Fruit fly (Drosophila melanogaster) whole organism, pupa: ENCODE results near the gene CG15145.

Experiments used
- CG10348 ChIP-seq: fragments of 200-800 bp; sonication (Bioruptor generic); IDR thresholded peaks from 2 replicates; pipeline ENCODE4 v1.3.6; 2022; ENCODE audit warnings: missing biosample characterization, missing genetic modification characterization
- CG12605 ChIP-seq: fragments of 200-800 bp; sonication (Bioruptor generic); IDR thresholded peaks from 2 replicates; pipeline ENCODE4 v1.3.6; 2022; ENCODE audit warnings: missing biosample characterization, missing genetic modification characterization
- CG13204 ChIP-seq: fragments of 200-800 bp; sonication (Bioruptor generic); optimal IDR thresholded peaks from 2 replicates; lab custom pipeline; 2018; ENCODE audit warnings: missing biosample characterization, mild to moderate bottlenecking, missing genetic modification characterization, moderate library complexity
- CG34367 ChIP-seq: fragments of 200-800 bp; sonication (Bioruptor generic); optimal IDR thresholded peaks from 2 replicates; lab custom pipeline; 2018; ENCODE audit warnings: missing biosample characterization, mild to moderate bottlenecking, missing genetic modification characterization
- CG8159 ChIP-seq: fragments of 200-800 bp; sonication (Bioruptor generic); optimal IDR thresholded peaks from 3 replicates; lab custom pipeline; 2018; ENCODE audit warnings: missing biosample characterization, mild to moderate bottlenecking, missing genetic modification characterization, moderate library complexity
- EcR ChIP-seq: fragments of 200-800 bp; sonication (Bioruptor generic); optimal IDR thresholded peaks from 3 replicates; lab custom pipeline; 2019; ENCODE audit warnings: missing biosample characterization, missing genetic modification characterization, mild to moderate bottlenecking, moderate library complexity, missing genetic modification reagents
- Ets98B ChIP-seq: fragments of 200-800 bp; sonication (Bioruptor generic); IDR thresholded peaks from 2 replicates; pipeline ENCODE4 v1.3.6; 2022; ENCODE audit warnings: missing biosample characterization, missing genetic modification characterization
- Pif1B ChIP-seq: fragments of 200-800 bp; sonication (Bioruptor generic); optimal IDR thresholded peaks from 3 replicates; lab custom pipeline; 2016; ENCODE audit warnings: missing biosample characterization, missing genetic modification characterization
- Snoo ChIP-seq: fragments of 200-800 bp; sonication (Bioruptor generic); optimal IDR thresholded peaks from 3 replicates; lab custom pipeline; 2017; ENCODE audit warnings: missing biosample characterization, mild to moderate bottlenecking, missing genetic modification characterization, inconsistent platforms
- gl ChIP-seq: fragments of 200-800 bp; sonication (Bioruptor generic); optimal IDR thresholded peaks from 2 replicates; lab custom pipeline; 2018; ENCODE audit warnings: missing biosample characterization, mild to moderate bottlenecking, missing genetic modification characterization
- rn ChIP-seq: fragments of 200-800 bp; sonication (Bioruptor generic); IDR thresholded peaks from 2 replicates; pipeline ENCODE4 v1.3.6; 2022; ENCODE audit warnings: missing biosample characterization, missing genetic modification characterization

dm6 chr2L:17573063-17573462, 41.0 kb upstream of the CG15145 start:
- no peak for TF ChIP-seq EcR (GFP tag; lab: Kevin White, UChicago)
- TF ChIP-seq CG13204 (GFP tag; lab: Kevin White, UChicago): no peak
- TF ChIP-seq Snoo: no peak
- TF ChIP-seq CG34367 (tag; lab: Kevin White, UChicago): no peak
- no peak for TF ChIP-seq gl (tag; lab: Kevin White, UChicago)
- no peak for TF ChIP-seq Pif1B
- no peak for TF ChIP-seq CG10348 (GFP tag; lab: Robert Waterston, UW)
- no peak for TF ChIP-seq rn (GFP tag; lab: Robert Waterston, UW)
- peak; percentile 40 for TF ChIP-seq CG8159 (tag; lab: Kevin White, UChicago)
- no peak for TF ChIP-seq Ets98B (GFP tag; lab: Robert Waterston, UW)
- no peak for TF ChIP-seq CG12605 (GFP tag; lab: Robert Waterston, UW)
